Worm (Caenorhabditis elegans): ENCODE measurements around the gene fbxa-209.

Gene fbxa-209

DNA sequence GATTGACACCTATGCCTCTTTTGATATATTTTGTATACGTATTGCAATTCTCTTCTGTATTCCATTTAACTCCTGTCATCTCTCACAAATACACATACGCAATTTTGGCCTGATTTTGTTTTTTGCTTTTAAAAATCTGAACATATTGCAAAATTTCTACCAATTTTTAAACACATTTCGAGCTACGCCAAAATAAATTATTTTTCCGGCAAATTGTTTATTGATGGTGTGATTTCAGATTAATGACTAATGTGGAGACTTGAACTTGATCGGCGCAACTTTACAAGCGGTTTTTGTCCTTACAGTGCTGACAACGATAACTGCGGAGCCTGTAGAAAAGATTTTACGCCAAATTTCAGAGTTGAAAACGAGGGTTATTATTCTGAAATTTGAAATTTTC is 29.7 kb downstream of the fbxa-209 start (continued):
- TF ChIP-seq F57A8.1 (GFP tag; optimal IDR thresholded peaks at IDR 0.05) (no peak), zfh-2 (GFP tag; conservative IDR thresholded peaks at IDR 0.05) (no peak), lin-26 (GFP tag; IDR thresholded peaks at IDR 0.05) (peak; percentile 50; the same call in 1 of the 2 replicates), F49E8.2 (tag; optimal IDR thresholded peaks at IDR 0.05; ENCODE audit: insufficient read depth) (peak; percentile 38), F55B11.4 (tag; optimal IDR thresholded peaks at IDR 0.05; ENCODE audit: borderline replicate concordance, insufficient read depth) (no peak), lsy-27 (tag; optimal IDR thresholded peaks at IDR 0.05; ENCODE audit: borderline replicate concordance, insufficient read depth) (no peak), K11D2.4 (GFP tag; IDR thresholded peaks at IDR 0.05) (no peak), tbp1 (GFP tag; optimal IDR thresholded peaks at IDR 0.05) (peak; percentile 48), cebp-1 (GFP tag; IDR thresholded peaks at IDR 0.05) (no peak), cebp-1 (tag; optimal IDR thresholded peaks at IDR 0.05) (no peak), nhr-27 (tag; optimal IDR thresholded peaks at IDR 0.05) (no peak), ekl-4 (GFP tag; IDR thresholded peaks at IDR 0.05) (peak; percentile 67), bed-1 (GFP tag; IDR thresholded peaks at IDR 0.05) (no peak), nhr-80 (tag; optimal IDR thresholded peaks at IDR 0.05) (no peak), ztf-3 (GFP tag; optimal IDR thresholded peaks at IDR 0.05) (no peak), ztf-18 (tag; optimal IDR thresholded peaks at IDR 0.05) (no peak), pha-4 (tag; optimal IDR thresholded peaks at IDR 0.05) (no peak), unc-62 (GFP tag; optimal IDR thresholded peaks at IDR 0.05) (no peak), let-607 (tag; optimal IDR thresholded peaks at IDR 0.05) (no peak), lin-54 (GFP tag; optimal IDR thresholded peaks at IDR 0.05) (no peak), snpc-1.1 (tag; optimal IDR thresholded peaks at IDR 0.05; ENCODE audit: insufficient read depth) (peak; percentile 34), nhr-179 (tag; optimal IDR thresholded peaks at IDR 0.05) (no peak), madf-10 (tag; optimal IDR thresholded peaks at IDR 0.05) (no peak), rcor-1 (GFP tag; IDR thresholded peaks at IDR 0.05) (no peak), sea-2 (GFP tag; IDR thresholded peaks at IDR 0.05) (no peak), tbx-9 (tag; optimal IDR thresholded peaks at IDR 0.05; ENCODE audit: borderline replicate concordance) (no peak), ztf-26 (tag; optimal IDR thresholded peaks at IDR 0.05) (no peak), nfya-1 (tag; optimal IDR thresholded peaks at IDR 0.05; ENCODE audit: borderline replicate concordance, insufficient read depth) (no peak), tlf-1 (GFP tag; optimal IDR thresholded peaks at IDR 0.05) (peak; percentile 63), hrde-1 (tag; optimal IDR thresholded peaks at IDR 0.05; ENCODE audit: borderline replicate concordance) (peak; percentile 82), gei-17 (GFP tag; optimal IDR thresholded peaks at IDR 0.05) (no peak), Y53F4B.3 (GFP tag; IDR thresholded peaks at IDR 0.05) (no peak), athp-1 (tag; optimal IDR thresholded peaks at IDR 0.05) (no peak), akir-1 (GFP tag; optimal IDR thresholded peaks at IDR 0.05) (no peak), lin-35 (GFP tag; optimal IDR thresholded peaks at IDR 0.05) (peak in 1 of 3 experiments; percentile 2), mcd-1 (GFP tag; IDR thresholded peaks at IDR 0.05) (no peak), atf-7 (tag; optimal IDR thresholded peaks at IDR 0.05) (no peak), F23B12.7 (tag; optimal IDR thresholded peaks at IDR 0.05; ENCODE audit: insufficient read depth) (no peak), unc-130 (GFP tag; optimal IDR thresholded peaks at IDR 0.05) (no peak), ceh-100 (GFP tag; IDR thresholded peaks at IDR 0.05) (no peak; the same call in 1 of the 2 replicates), B0261.1 (tag; optimal IDR thresholded peaks at IDR 0.05) (peak; percentile 12), K12H6.12 (tag; optimal IDR thresholded peaks at IDR 0.05) (no peak), Y53G8AR.9 (GFP tag; conservative IDR thresholded peaks at IDR 0.05) (peak; percentile 75), B0336.3 (GFP tag; IDR thresholded peaks at IDR 0.05) (peak; percentile 72; the same call in 1 of the 2 replicates), ceh-40 (GFP tag; IDR thresholded peaks at IDR 0.05) (no peak), somi-1 (GFP tag; optimal IDR thresholded peaks at IDR 0.05) (no peak), egl-44 (GFP tag; IDR thresholded peaks at IDR 0.05) (no peak), zim-3 (tag; optimal IDR thresholded peaks at IDR 0.05) (no peak)
